Worm (Caenorhabditis elegans) whole organism, L2 larva: ENCODE data around the gene ugtp-1.
A peak's percentile ranks its signal among the peaks of the same experiment; 100 is the strongest.

Experiments
- C34F6.9 ChIP-seq: fragments of 150-350 bp; optimal IDR thresholded peaks from 2 replicates; lab custom pipeline; 2014; ENCODE audit warnings: missing biosample characterization, missing genetic modification characterization
- F13H6.1 ChIP-seq: sonication (generic microtip); optimal IDR thresholded peaks from 2 replicates; lab custom pipeline; 2016; ENCODE audit warnings: missing genetic modification characterization, missing compliant biosample characterization
- alr-1 ChIP-seq: fragments of 150-350 bp; optimal IDR thresholded peaks from 2 replicates; lab custom pipeline; 2014; ENCODE audit warnings: missing biosample characterization, missing genetic modification characterization
- ama-1 ChIP-seq: fragments of 150-350 bp; optimal IDR thresholded peaks from 2 replicates; lab custom pipeline; 2018; ENCODE audit warnings: inconsistent platforms
- blmp-1 ChIP-seq: sonication (generic microtip); optimal IDR thresholded peaks from 2 replicates; lab custom pipeline; 2017; ENCODE audit warnings: missing genetic modification characterization, mild to moderate bottlenecking, missing compliant biosample characterization, antibody characterized with exemption, moderate library complexity; ENCODE audit not compliant: insufficient read depth
- ceh-16 ChIP-seq: fragments of 150-350 bp; optimal IDR thresholded peaks from 2 replicates; lab custom pipeline; 2014; ENCODE audit warnings: missing biosample characterization, missing genetic modification characterization
- crh-2 ChIP-seq: sonication (generic microtip); optimal IDR thresholded peaks from 2 replicates; lab custom pipeline; 2017; ENCODE audit warnings: missing biosample characterization, missing genetic modification characterization
- dmd-4 ChIP-seq: sonication (generic microtip); optimal IDR thresholded peaks from 2 replicates; lab custom pipeline; 2017; ENCODE audit warnings: missing biosample characterization, missing genetic modification characterization
- egl-27 ChIP-seq: sonication (generic microtip); optimal IDR thresholded peaks from 3 replicates; lab custom pipeline; 2017; ENCODE audit warnings: missing biosample characterization, missing genetic modification reagents, missing genetic modification characterization
- elt-1 ChIP-seq: fragments of 150-350 bp; optimal IDR thresholded peaks from 2 replicates; lab custom pipeline; 2014; ENCODE audit warnings: missing biosample characterization, missing genetic modification characterization
- elt-3 ChIP-seq: sonication (generic microtip); optimal IDR thresholded peaks from 2 replicates; lab custom pipeline; 2017; ENCODE audit warnings: missing biosample characterization, missing genetic modification characterization
- fos-1 ChIP-seq: fragments of 150-350 bp; optimal IDR thresholded peaks from 2 replicates; lab custom pipeline; 2014; ENCODE audit warnings: missing biosample characterization, missing genetic modification characterization
- gmeb-1 ChIP-seq: fragments of 150-350 bp; optimal IDR thresholded peaks from 2 replicates; lab custom pipeline; 2014; ENCODE audit warnings: missing biosample characterization, missing genetic modification characterization
- lin-11 ChIP-seq: fragments of 150-350 bp; sonication (generic microtip); optimal IDR thresholded peaks from 2 replicates; lab custom pipeline; 2014; ENCODE audit warnings: missing biosample characterization, missing genetic modification characterization, inconsistent platforms, mixed read lengths
- lin-13 ChIP-seq: fragments of 150-350 bp; optimal IDR thresholded peaks from 2 replicates; lab custom pipeline; 2014; ENCODE audit warnings: missing biosample characterization, missing genetic modification reagents, missing genetic modification characterization
- lin-39 ChIP-seq: fragments of 150-350 bp; optimal IDR thresholded peaks from 2 replicates; lab custom pipeline; 2014; ENCODE audit warnings: missing biosample characterization, missing genetic modification reagents, missing genetic modification characterization
- mab-5 ChIP-seq: fragments of 150-350 bp; optimal IDR thresholded peaks from 2 replicates; lab custom pipeline; 2014; ENCODE audit warnings: missing biosample characterization, missing genetic modification characterization
- mbf-1 ChIP-seq: sonication (generic microtip); optimal IDR thresholded peaks from 2 replicates; lab custom pipeline; 2017; ENCODE audit warnings: missing biosample characterization, missing genetic modification characterization
- nhr-10 ChIP-seq: sonication (generic microtip); optimal IDR thresholded peaks from 2 replicates; lab custom pipeline; 2017; ENCODE audit warnings: missing biosample characterization, missing genetic modification characterization
- nhr-12 ChIP-seq: fragments of 150-350 bp; optimal IDR thresholded peaks from 2 replicates; lab custom pipeline; 2014; ENCODE audit warnings: missing biosample characterization, missing genetic modification characterization
- nhr-129 ChIP-seq: fragments of 150-350 bp; optimal IDR thresholded peaks from 2 replicates; lab custom pipeline; 2014; ENCODE audit warnings: missing biosample characterization, missing genetic modification characterization
- nhr-23 ChIP-seq: fragments of 150-350 bp; optimal IDR thresholded peaks from 2 replicates; lab custom pipeline; 2014; ENCODE audit warnings: missing biosample characterization, missing genetic modification reagents, missing genetic modification characterization
- nhr-237 ChIP-seq: fragments of 150-350 bp; optimal IDR thresholded peaks from 2 replicates; lab custom pipeline; 2014; ENCODE audit warnings: missing biosample characterization, missing genetic modification characterization
- nhr-25 ChIP-seq: fragments of 150-350 bp; sonication (generic microtip); optimal IDR thresholded peaks from 3 replicates; lab custom pipeline; 2014; ENCODE audit warnings: missing biosample characterization, missing genetic modification characterization
- nhr-6 ChIP-seq: fragments of 150-350 bp; optimal IDR thresholded peaks from 2 replicates; lab custom pipeline; 2014; ENCODE audit warnings: missing biosample characterization, missing genetic modification characterization
- nhr-77 ChIP-seq: fragments of 150-350 bp; optimal IDR thresholded peaks from 2 replicates; lab custom pipeline; 2014; ENCODE audit warnings: missing biosample characterization, missing genetic modification characterization
- sma-9 ChIP-seq, 2 experiments: fragments of 150-350 bp in 1 of 2; sonication (generic microtip) in 1 of 2; optimal IDR thresholded peaks; 2 replicates each; lab custom pipeline; 2014 to 2016; ENCODE audit warnings: missing genetic modification characterization in 2 of 2, mild to moderate bottlenecking in 1 of 2, missing biosample characterization in 1 of 2, missing compliant biosample characterization in 1 of 2, missing genetic modification reagents in 1 of 2, moderate library complexity in 1 of 2
- snpc-4 ChIP-seq: fragments of 150-350 bp; optimal IDR thresholded peaks from 2 replicates; lab custom pipeline; 2014; ENCODE audit warnings: missing biosample characterization, missing genetic modification characterization
- unc-39 ChIP-seq: fragments of 150-350 bp; optimal IDR thresholded peaks from 2 replicates; lab custom pipeline; 2014; ENCODE audit warnings: missing biosample characterization, missing genetic modification characterization
- unc-55 ChIP-seq: fragments of 150-350 bp; sonication (generic microtip); optimal IDR thresholded peaks from 3 replicates; lab custom pipeline; 2014; ENCODE audit warnings: missing biosample characterization, missing genetic modification reagents, missing genetic modification characterization
- unc-62 ChIP-seq: fragments of 150-350 bp; optimal IDR thresholded peaks from 2 replicates; lab custom pipeline; 2014; ENCODE audit warnings: missing biosample characterization, missing genetic modification reagents, missing genetic modification characterization
- ztf-4 ChIP-seq: fragments of 150-350 bp; optimal IDR thresholded peaks from 2 replicates; lab custom pipeline; 2014; ENCODE audit warnings: missing biosample characterization, missing genetic modification characterization

Gene ugtp-1

DNA sequence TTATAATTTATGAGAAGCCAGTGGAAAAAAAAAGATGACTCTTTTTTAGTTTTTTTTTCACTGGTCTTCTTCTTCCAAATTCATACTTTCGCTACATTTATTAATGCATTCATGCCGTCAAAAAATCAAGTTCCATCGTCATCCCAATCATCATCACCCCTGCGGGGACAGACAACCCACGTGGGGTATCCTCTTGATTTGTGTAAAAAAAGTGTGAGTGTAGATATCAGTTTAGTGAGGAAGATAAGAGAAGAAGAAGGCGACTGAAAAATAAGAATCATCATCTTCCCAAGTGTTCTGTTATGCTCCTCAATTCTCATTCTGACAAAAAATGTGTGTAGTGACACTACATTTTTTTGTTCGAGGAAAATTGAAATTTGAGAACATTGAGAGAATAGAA lies 18.5 kb downstream of the ugtp-1 start (continued):
- TF ChIP-seq mbf-1 (no peak), sma-9 (GFP tag; optimal IDR thresholded peaks at IDR 0.05; lab: Kevin White, UChicago) (peak; percentile 73), sma-9 (tag; optimal IDR thresholded peaks at IDR 0.05; lab: Kevin White, UChicago) (no peak), dmd-4 (tag; lab: Kevin White, UChicago) (no peak), nhr-25 (peak; percentile 25), nhr-6 (tag; lab: Kevin White, UChicago) (no peak), ztf-4 (tag; lab: Kevin White, UChicago) (peak; percentile 54), unc-62 (GFP tag; lab: Kevin White, UChicago) (no peak), lin-39 (tag; lab: Kevin White, UChicago) (no peak), nhr-129 (no peak), unc-39 (tag; lab: Kevin White, UChicago) (no peak), alr-1 (tag; lab: Kevin White, UChicago) (no peak), blmp-1 (tag; lab: Kevin White, UChicago) (peak; percentile 28), lin-13 (GFP tag; lab: Kevin White, UChicago) (no peak), ceh-16 (tag; lab: Kevin White, UChicago) (no peak), snpc-4 (no peak), elt-3 (tag; lab: Kevin White, UChicago) (no peak), C34F6.9 (tag; lab: Kevin White, UChicago) (no peak), nhr-77 (tag; lab: Kevin White, UChicago) (no peak)

ce11 chrIII:8731310-8731709 lies 19.2 kb downstream of the ugtp-1 start, which contains the start of gene ZK370.4:
Gene ZK370.4, minus strand, starts transcription at chrIII:8731410.
- TF ChIP-seq ztf-4 (tag; lab: Kevin White, UChicago) (no peak), egl-27 (no peak), sma-9 (GFP tag; optimal IDR thresholded peaks at IDR 0.05; lab: Kevin White, UChicago) (no peak), sma-9 (tag; optimal IDR thresholded peaks at IDR 0.05; lab: Kevin White, UChicago) (no peak), lin-39 (tag; lab: Kevin White, UChicago) (no peak), blmp-1 (tag; lab: Kevin White, UChicago) (no peak)

DNA sequence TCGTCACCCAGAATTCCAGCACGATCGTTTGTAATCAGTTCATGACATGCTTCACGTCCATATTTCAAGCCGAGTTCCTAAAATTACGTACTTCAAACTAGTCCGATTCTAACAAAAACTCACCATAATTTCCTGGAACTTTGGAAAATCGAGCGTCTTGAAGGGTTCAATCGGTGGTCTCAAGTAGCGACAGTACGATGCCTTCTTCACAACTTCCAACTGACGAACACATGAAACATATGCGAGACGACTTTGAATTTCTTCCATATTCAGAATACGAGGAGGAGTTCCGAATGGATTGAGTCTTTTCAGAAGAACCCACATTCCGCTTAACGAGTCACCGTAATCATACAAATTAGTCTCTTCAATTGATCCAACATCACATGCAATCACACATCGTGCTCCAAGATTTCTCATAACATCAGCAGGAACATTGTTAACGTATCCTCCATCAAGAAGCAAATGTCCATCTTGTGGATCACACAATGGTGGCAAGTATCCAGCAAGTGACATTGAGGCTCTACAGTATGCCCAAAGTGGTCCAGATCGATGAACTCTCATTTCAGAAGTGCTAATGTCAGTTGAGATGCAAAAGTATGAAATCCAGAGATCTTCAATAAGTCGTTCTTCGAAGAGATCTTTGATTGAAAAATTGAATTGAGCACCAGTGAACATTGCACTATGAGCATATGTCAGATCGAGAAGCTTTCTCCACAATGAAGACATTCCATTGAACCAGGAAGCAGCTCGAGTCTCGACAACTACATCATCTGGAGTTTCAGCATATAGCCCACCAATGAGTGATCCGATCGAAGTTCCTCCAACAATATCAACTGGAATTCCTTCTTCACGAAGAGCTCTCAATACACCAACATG lies 24.2 kb downstream of the ugtp-1 start:
- TF ChIP-seq mab-5 (no peak), F13H6.1 (no peak), nhr-12 (no peak), unc-39 (tag; lab: Kevin White, UChicago) (no peak), elt-1 (tag; lab: Kevin White, UChicago) (no peak), ama-1 (lab: Kevin White, UChicago) (no peak)

- no peak for TF ChIP-seq ceh-16 (tag; lab: Kevin White, UChicago)
- no peak for TF ChIP-seq mab-5
- TF ChIP-seq unc-55 (GFP tag; lab: Kevin White, UChicago) = no peak
- no peak for TF ChIP-seq gmeb-1
- no peak for TF ChIP-seq ztf-4 (tag; lab: Kevin White, UChicago)
- no peak for TF ChIP-seq ama-1 (lab: Kevin White, UChicago)
- TF ChIP-seq blmp-1 (tag; lab: Kevin White, UChicago) = no peak
Measured at ce11 chrIII:8725224-8725623, 25.3 kb downstream of the ugtp-1 start.

ce11 chrIII:8719769-8720252 lies 30.7 kb downstream of the ugtp-1 start, which contains the start of gene hipr-1:
Gene hipr-1, plus strand, starts transcription at chrIII:8720202.
- TF ChIP-seq unc-62 (GFP tag; lab: Kevin White, UChicago) = no peak
- TF ChIP-seq lin-13 (GFP tag; lab: Kevin White, UChicago) = no peak
- TF ChIP-seq fos-1 = peak; percentile 9
- TF ChIP-seq crh-2 (tag; lab: Kevin White, UChicago) = no peak
- TF ChIP-seq nhr-23 (tag; lab: Kevin White, UChicago) = no peak
- TF ChIP-seq ama-1 (lab: Kevin White, UChicago) = no peak
- TF ChIP-seq nhr-237 = no peak
- TF ChIP-seq lin-11 = no peak
- TF ChIP-seq unc-55 (GFP tag; lab: Kevin White, UChicago) = peak; percentile 12
- no peak for TF ChIP-seq nhr-10 (tag; lab: Kevin White, UChicago)
- TF ChIP-seq unc-39 (tag; lab: Kevin White, UChicago) = no peak
- TF ChIP-seq, all 48 proteins: peak for 2
